Worm (Caenorhabditis elegans) whole organism, young adult: ENCODE data around the gene C17H12.37.

Experiments
- B0336.3 ChIP-seq: fragments of 200-800 bp; sonication (Bioruptor generic); IDR thresholded peaks from 2 replicates; pipeline ENCODE4 v1.3.6; 2022; ENCODE audit warnings: missing genetic modification characterization, missing compliant biosample characterization
- D2030.7 ChIP-seq: fragments of 200-800 bp; sonication (Bioruptor generic); IDR thresholded peaks from 2 replicates; pipeline ENCODE4 v1.3.6; 2022; ENCODE audit warnings: missing genetic modification reagents, missing genetic modification characterization, missing compliant biosample characterization
- F10E7.11 ChIP-seq: sonication (generic microtip); optimal IDR thresholded peaks from 2 replicates; lab custom pipeline; 2017; ENCODE audit warnings: mild to moderate bottlenecking, missing genetic modification characterization, moderate library complexity, missing compliant biosample characterization
- F23B12.7 ChIP-seq: sonication (generic microtip); optimal IDR thresholded peaks from 2 replicates; lab custom pipeline; 2017; ENCODE audit warnings: missing genetic modification characterization, mild to moderate bottlenecking, missing compliant biosample characterization, antibody characterized with exemption, moderate library complexity; ENCODE audit not compliant: insufficient read depth
- F55B11.4 ChIP-seq: sonication (generic microtip); optimal IDR thresholded peaks from 2 replicates; lab custom pipeline; 2016; ENCODE audit warnings: missing compliant biosample characterization, missing genetic modification characterization, borderline replicate concordance; ENCODE audit not compliant: insufficient read depth
- F57A8.1 ChIP-seq: fragments of 200-800 bp; sonication (Bioruptor generic); optimal IDR thresholded peaks from 2 replicates; lab custom pipeline; 2018; ENCODE audit warnings: mild to moderate bottlenecking, missing genetic modification characterization, moderate library complexity, missing compliant biosample characterization
- K12H6.12 ChIP-seq: fragments of 200-800 bp; sonication (Bioruptor generic); optimal IDR thresholded peaks from 2 replicates; lab custom pipeline; 2018; ENCODE audit warnings: mild to moderate bottlenecking, missing genetic modification characterization, missing compliant biosample characterization
- T07F8.4 ChIP-seq: sonication (generic microtip); optimal IDR thresholded peaks from 2 replicates; lab custom pipeline; 2016; ENCODE audit warnings: mild to moderate bottlenecking, missing genetic modification characterization, moderate library complexity, missing compliant biosample characterization
- Y53G8AR.9 ChIP-seq: fragments of 200-800 bp; sonication (Bioruptor generic); conservative IDR thresholded peaks from 2 replicates; pipeline ENCODE4 v1.3.6; 2022; ENCODE audit warnings: missing genetic modification reagents, missing genetic modification characterization, missing compliant biosample characterization
- Y56A3A.18 ChIP-seq: fragments of 200-800 bp; sonication (Bioruptor generic); IDR thresholded peaks from 2 replicates; pipeline ENCODE4 v1.3.6; 2022; ENCODE audit warnings: missing genetic modification reagents, missing genetic modification characterization, missing compliant biosample characterization
- Y79H2A.3 ChIP-seq: fragments of 200-800 bp; sonication (Bioruptor generic); conservative IDR thresholded peaks from 2 replicates; pipeline ENCODE4 v1.3.6; 2022; ENCODE audit warnings: missing genetic modification reagents, missing genetic modification characterization, missing compliant biosample characterization
- ZK185.1 ChIP-seq: sonication (generic microtip); optimal IDR thresholded peaks from 2 replicates; lab custom pipeline; 2016; ENCODE audit warnings: mild to moderate bottlenecking, missing genetic modification characterization, missing compliant biosample characterization; ENCODE audit not compliant: poor library complexity, severe bottlenecking
- aptf-2 ChIP-seq: fragments of 200-800 bp; sonication (Bioruptor generic); conservative IDR thresholded peaks from 2 replicates; pipeline ENCODE4 v1.3.6; 2022; ENCODE audit warnings: missing genetic modification reagents, missing genetic modification characterization, missing compliant biosample characterization
- athp-1 ChIP-seq: sonication (generic microtip); optimal IDR thresholded peaks from 2 replicates; lab custom pipeline; 2017; ENCODE audit warnings: mild to moderate bottlenecking, missing genetic modification characterization, missing compliant biosample characterization
- attf-5 ChIP-seq: fragments of 200-800 bp; sonication (Bioruptor generic); optimal IDR thresholded peaks from 2 replicates; lab custom pipeline; 2018; ENCODE audit warnings: mild to moderate bottlenecking, missing genetic modification characterization, missing compliant biosample characterization
- bed-2 ChIP-seq: fragments of 200-800 bp; sonication (Bioruptor generic); IDR thresholded peaks from 2 replicates; pipeline ENCODE4 v1.3.6; 2022; ENCODE audit warnings: missing genetic modification reagents, missing genetic modification characterization, missing compliant biosample characterization
- ceh-100 ChIP-seq: fragments of 200-800 bp; sonication (Bioruptor generic); IDR thresholded peaks from 2 replicates; pipeline ENCODE4 v1.3.6; 2022; ENCODE audit warnings: missing genetic modification reagents, missing genetic modification characterization, missing compliant biosample characterization
- chd-7 ChIP-seq: sonication (generic microtip); optimal IDR thresholded peaks from 2 replicates; lab custom pipeline; 2016; ENCODE audit warnings: mild to moderate bottlenecking, missing genetic modification characterization, moderate library complexity, missing compliant biosample characterization
- egl-18 ChIP-seq: fragments of 200-800 bp; sonication (Bioruptor generic); IDR thresholded peaks from 2 replicates; pipeline ENCODE4 v1.3.6; 2022; ENCODE audit warnings: missing genetic modification reagents, missing genetic modification characterization, missing compliant biosample characterization
- ekl-4 ChIP-seq: fragments of 200-800 bp; sonication (Bioruptor generic); IDR thresholded peaks from 2 replicates; pipeline ENCODE4 v1.3.6; 2022; ENCODE audit warnings: missing genetic modification reagents, missing genetic modification characterization, missing compliant biosample characterization
- fkh-3 ChIP-seq: sonication (generic microtip); optimal IDR thresholded peaks from 2 replicates; lab custom pipeline; 2016; ENCODE audit warnings: mild to moderate bottlenecking, missing genetic modification characterization, missing compliant biosample characterization
- hlh-26 ChIP-seq: fragments of 200-800 bp; sonication (Bioruptor generic); conservative IDR thresholded peaks from 2 replicates; pipeline ENCODE4 v1.3.6; 2022; ENCODE audit warnings: missing genetic modification reagents, missing genetic modification characterization, missing compliant biosample characterization
- hmg-1.2 ChIP-seq: fragments of 200-800 bp; sonication (Bioruptor generic); IDR thresholded peaks from 2 replicates; pipeline ENCODE4 v1.3.6; 2022; ENCODE audit warnings: missing genetic modification reagents, missing genetic modification characterization, missing compliant biosample characterization
- hrde-1 ChIP-seq: sonication (generic microtip); optimal IDR thresholded peaks from 2 replicates; lab custom pipeline; 2016; ENCODE audit warnings: missing genetic modification characterization, mild to moderate bottlenecking, missing compliant biosample characterization, moderate library complexity, missing genotype, missing genetic modification reagents, borderline replicate concordance
- let-607 ChIP-seq, 2 experiments: fragments of 200-800 bp in 1 of 2; sonication (Bioruptor generic) in 1 of 2; sonication (generic microtip) in 1 of 2; optimal IDR thresholded peaks; 2 replicates each; lab custom pipeline; 2016 to 2018; ENCODE audit warnings: mild to moderate bottlenecking in 2 of 2, missing compliant biosample characterization in 2 of 2, missing genetic modification characterization in 2 of 2, moderate library complexity in 2 of 2, missing genotype in 1 of 2
- lin-35 ChIP-seq, 3 experiments: fragments of 150-350 bp in 2 of 3; sonication (generic microtip) in 1 of 3; optimal IDR thresholded peaks; 2 replicates each; lab custom pipeline; 2014 to 2018; ENCODE audit warnings: missing biosample characterization in 3 of 3, missing genetic modification characterization in 3 of 3, missing genetic modification reagents in 3 of 3
- lir-1 ChIP-seq: fragments of 200-800 bp; sonication (Bioruptor generic); conservative IDR thresholded peaks from 2 replicates; pipeline ENCODE4 v1.3.6; 2022; ENCODE audit warnings: missing genetic modification reagents, missing genetic modification characterization, missing compliant biosample characterization
- lsl-1 ChIP-seq: fragments of 200-800 bp; sonication (Bioruptor generic); optimal IDR thresholded peaks from 2 replicates; lab custom pipeline; 2018; ENCODE audit warnings: mild to moderate bottlenecking, missing genetic modification characterization, moderate library complexity, missing compliant biosample characterization
- lsy-27 ChIP-seq: sonication (generic microtip); optimal IDR thresholded peaks from 2 replicates; lab custom pipeline; 2017; ENCODE audit warnings: missing genetic modification characterization, mild to moderate bottlenecking, missing compliant biosample characterization, antibody characterized with exemption, missing genotype, borderline replicate concordance; ENCODE audit not compliant: insufficient read depth
- madf-10 ChIP-seq: sonication (generic microtip); optimal IDR thresholded peaks from 2 replicates; lab custom pipeline; 2016; ENCODE audit warnings: mild to moderate bottlenecking, missing genetic modification characterization, missing compliant biosample characterization
- madf-3 ChIP-seq: fragments of 200-800 bp; sonication (Bioruptor generic); IDR thresholded peaks from 2 replicates; pipeline ENCODE4 v1.3.6; 2022; ENCODE audit warnings: missing genetic modification reagents, missing genetic modification characterization, missing compliant biosample characterization
- mcd-1 ChIP-seq: fragments of 200-800 bp; sonication (Bioruptor generic); IDR thresholded peaks from 2 replicates; pipeline ENCODE4 v1.3.6; 2022; ENCODE audit warnings: missing genetic modification reagents, missing genetic modification characterization, missing compliant biosample characterization
- nfyb-1 ChIP-seq: fragments of 200-800 bp; sonication (Bioruptor generic); IDR thresholded peaks from 2 replicates; pipeline ENCODE4 v1.3.6; 2022; ENCODE audit warnings: missing genetic modification reagents, missing genetic modification characterization, missing compliant biosample characterization
- nhr-179 ChIP-seq: sonication (generic microtip); optimal IDR thresholded peaks from 2 replicates; lab custom pipeline; 2016; ENCODE audit warnings: mild to moderate bottlenecking, missing genetic modification characterization, missing compliant biosample characterization
- nhr-90 ChIP-seq: sonication (generic microtip); optimal IDR thresholded peaks from 2 replicates; lab custom pipeline; 2016; ENCODE audit warnings: missing genotype, mild to moderate bottlenecking, missing genetic modification characterization, missing compliant biosample characterization
- rcor-1 ChIP-seq: fragments of 200-800 bp; sonication (Bioruptor generic); IDR thresholded peaks from 2 replicates; pipeline ENCODE4 v1.3.6; 2022; ENCODE audit warnings: missing genetic modification reagents, missing genetic modification characterization, missing compliant biosample characterization
- repo-1 ChIP-seq: sonication (generic microtip); optimal IDR thresholded peaks from 2 replicates; lab custom pipeline; 2017; ENCODE audit warnings: mild to moderate bottlenecking, missing genetic modification characterization, missing compliant biosample characterization
- sdz-38 ChIP-seq: sonication (generic microtip); optimal IDR thresholded peaks from 2 replicates; lab custom pipeline; 2016; ENCODE audit warnings: missing genotype, missing genetic modification characterization, missing compliant biosample characterization
- snpc-1.1 ChIP-seq: sonication (generic microtip); optimal IDR thresholded peaks from 2 replicates; lab custom pipeline; 2017; ENCODE audit warnings: missing genetic modification characterization, mild to moderate bottlenecking, missing compliant biosample characterization, antibody characterized with exemption, moderate library complexity, missing genotype, missing genetic modification reagents; ENCODE audit not compliant: insufficient read depth
- snpc-3.4 ChIP-seq: sonication (generic microtip); optimal IDR thresholded peaks from 2 replicates; lab custom pipeline; 2017; ENCODE audit warnings: missing genetic modification characterization, mild to moderate bottlenecking, missing compliant biosample characterization, antibody characterized with exemption, moderate library complexity, missing genotype, missing genetic modification reagents
- sptf-2 ChIP-seq: fragments of 200-800 bp; sonication (Bioruptor generic); optimal IDR thresholded peaks from 2 replicates; lab custom pipeline; 2018; ENCODE audit warnings: mild to moderate bottlenecking, missing genetic modification characterization, missing compliant biosample characterization
- unc-62 ChIP-seq: fragments of 150-350 bp; optimal IDR thresholded peaks from 2 replicates; lab custom pipeline; 2014; ENCODE audit warnings: missing biosample characterization, missing genetic modification reagents, missing genetic modification characterization
- ztf-18 ChIP-seq: sonication (generic microtip); optimal IDR thresholded peaks from 2 replicates; lab custom pipeline; 2016; ENCODE audit warnings: missing genotype, mild to moderate bottlenecking, missing genetic modification characterization, missing compliant biosample characterization
- ztf-22 ChIP-seq: fragments of 200-800 bp; sonication (Bioruptor generic); optimal IDR thresholded peaks from 2 replicates; lab custom pipeline; 2018; ENCODE audit warnings: mild to moderate bottlenecking, missing genetic modification characterization, moderate library complexity, missing compliant biosample characterization
- ztf-28 ChIP-seq: fragments of 200-800 bp; sonication (Bioruptor generic); IDR thresholded peaks from 2 replicates; pipeline ENCODE4 v1.3.6; 2022; ENCODE audit warnings: missing genetic modification reagents, missing genetic modification characterization, missing compliant biosample characterization
- ztf-6 ChIP-seq: fragments of 200-800 bp; sonication (Bioruptor generic); IDR thresholded peaks from 2 replicates; pipeline ENCODE4 v1.3.6; 2022; ENCODE audit warnings: missing genetic modification reagents, missing genetic modification characterization, missing compliant biosample characterization

The C17H12.37 gene

ce11 chrIV:6756374-6756773 lies 48.5 kb upstream of the C17H12.37 start (continued):
- TF ChIP-seq D2030.7 (GFP tag; lab: Robert Waterston, UW) (peak; percentile 96), athp-1 (tag; lab: Kevin White, UChicago) (peak; percentile 92), sdz-38 (tag; lab: Kevin White, UChicago) (no peak), nhr-90 (peak; percentile 42), unc-62 (GFP tag; lab: Kevin White, UChicago) (no peak), Y53G8AR.9 (peak; percentile 92), egl-18 (GFP tag; lab: Robert Waterston, UW) (no peak), bed-2 (peak; percentile 66; the same call in 1 of the 2 replicates), lin-35 (GFP tag; optimal IDR thresholded peaks at IDR 0.05; lab: Kevin White, UChicago) (peak; percentile 40 to 92 (median 90)), ztf-22 (GFP tag; lab: Kevin White, UChicago) (peak; percentile 60), snpc-1.1 (tag; lab: Kevin White, UChicago) (peak; percentile 85), ceh-100 (peak; percentile 84), mcd-1 (GFP tag; lab: Robert Waterston, UW) (peak; percentile 89), lsy-27 (peak; percentile 83), Y56A3A.18 (peak; percentile 81; the same call in 1 of the 2 replicates), hlh-26 (no peak), madf-10 (tag; lab: Kevin White, UChicago) (peak; percentile 83), T07F8.4 (tag; lab: Kevin White, UChicago) (peak; percentile 43), ztf-18 (tag; lab: Kevin White, UChicago) (peak; percentile 74), F55B11.4 (tag; lab: Kevin White, UChicago) (no peak), sptf-2 (GFP tag; lab: Kevin White, UChicago) (peak; percentile 56), ZK185.1 (tag; lab: Kevin White, UChicago) (peak; percentile 80), B0336.3 (GFP tag; lab: Robert Waterston, UW) (peak; percentile 98), Y79H2A.3 (GFP tag; lab: Robert Waterston, UW) (peak; percentile 86; the same call in 1 of the 2 replicates), snpc-3.4 (tag; lab: Kevin White, UChicago) (peak; percentile 94), aptf-2 (GFP tag; lab: Robert Waterston, UW) (0 out of 2 replicates have a peak, but pooled peaks have one; percentile 67), ztf-6 (GFP tag; lab: Robert Waterston, UW) (no peak), hrde-1 (tag; lab: Kevin White, UChicago) (peak; percentile 55), chd-7 (peak; percentile 62), madf-3 (GFP tag; lab: Robert Waterston, UW) (peak; percentile 93), ztf-28 (GFP tag; lab: Robert Waterston, UW) (no peak), hmg-1.2 (GFP tag; lab: Robert Waterston, UW) (peak; percentile 87), F57A8.1 (no peak), let-607 (tag; optimal IDR thresholded peaks at IDR 0.05; lab: Kevin White, UChicago) (peak in 1 of 2 experiments; percentile 67)
- TF ChIP-seq, all 124 proteins: peak for 89

DNA sequence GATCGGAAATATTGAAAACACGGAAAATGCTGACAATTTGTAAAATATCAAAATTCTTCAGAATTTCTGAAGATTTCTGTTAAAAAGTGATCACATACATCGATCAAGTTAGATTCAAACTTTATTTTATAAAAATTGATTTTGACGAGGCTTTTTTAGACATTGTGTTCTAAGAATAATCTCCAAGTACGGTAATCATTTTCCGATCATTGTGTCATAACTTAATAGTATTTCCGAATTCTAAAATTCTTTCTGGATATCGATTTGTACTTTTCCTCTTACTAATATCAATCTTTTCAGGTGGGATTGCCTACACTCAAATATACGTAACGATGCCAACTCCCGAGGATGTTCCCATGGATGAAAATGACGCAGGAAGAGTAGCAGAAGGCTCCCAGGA lies 47.9 kb upstream of the C17H12.37 start, which contains the start of gene usp-4:
Gene usp-4 (plus strand): TSS at position 301 of the 400 bp plus-strand sequence.
- no peak for TF ChIP-seq repo-1 (tag; lab: Kevin White, UChicago)
- TF ChIP-seq lsl-1 (GFP tag; lab: Kevin White, UChicago) = no peak
- no peak for TF ChIP-seq ekl-4 (GFP tag; lab: Robert Waterston, UW)
- TF ChIP-seq rcor-1 = no peak
- no peak for TF ChIP-seq nfyb-1
- no peak for TF ChIP-seq F23B12.7 (tag; lab: Kevin White, UChicago)
- TF ChIP-seq attf-5 (GFP tag; lab: Kevin White, UChicago) = no peak
- TF ChIP-seq F55B11.4 (tag; lab: Kevin White, UChicago) = no peak
- TF ChIP-seq nhr-179 (tag; lab: Kevin White, UChicago) = no peak
- TF ChIP-seq fkh-3 (tag; lab: Kevin White, UChicago) = no peak
- no peak for TF ChIP-seq F10E7.11
- no peak for TF ChIP-seq K12H6.12 (tag; lab: Kevin White, UChicago)
- TF ChIP-seq sptf-2 (GFP tag; lab: Kevin White, UChicago) = no peak
- TF ChIP-seq unc-62 (GFP tag; lab: Kevin White, UChicago) = no peak
- no peak for TF ChIP-seq lir-1 (GFP tag; lab: Robert Waterston, UW)
